Worm (Caenorhabditis elegans) whole organism, mixed stage, embryonic: Measurements from ENCODE around the gene R10E4.6.

ENCODE experiments used
- M03D4.4 ChIP-seq: sonication (generic microtip); optimal IDR thresholded peaks from 2 replicates; lab custom pipeline; 2017; ENCODE audit warnings: mild to moderate bottlenecking, missing genetic modification characterization, missing compliant biosample characterization
- bed-3 ChIP-seq: fragments of 200-800 bp; sonication (Bioruptor generic); optimal IDR thresholded peaks from 3 replicates; lab custom pipeline; 2018; ENCODE audit warnings: mild to moderate bottlenecking, missing genetic modification characterization, moderate library complexity, missing compliant biosample characterization
- blmp-1 ChIP-seq: fragments of 150-350 bp; optimal IDR thresholded peaks from 2 replicates; lab custom pipeline; 2014; ENCODE audit warnings: missing biosample characterization, missing genetic modification characterization
- ceh-39 ChIP-seq: fragments of 150-350 bp; optimal IDR thresholded peaks from 2 replicates; lab custom pipeline; 2014; ENCODE audit warnings: missing biosample characterization, missing genetic modification characterization
- ceh-43 ChIP-seq: fragments of 200-800 bp; sonication (Bioruptor generic); optimal IDR thresholded peaks from 2 replicates; lab custom pipeline; 2018; ENCODE audit warnings: mild to moderate bottlenecking, missing genetic modification characterization, moderate library complexity, missing compliant biosample characterization
- ceh-83 ChIP-seq: fragments of 200-800 bp; sonication (Bioruptor generic); optimal IDR thresholded peaks from 2 replicates; lab custom pipeline; 2018; ENCODE audit warnings: mild to moderate bottlenecking, missing genetic modification characterization, missing compliant biosample characterization
- ces-1 ChIP-seq: fragments of 150-350 bp; optimal IDR thresholded peaks from 2 replicates; lab custom pipeline; 2014; ENCODE audit warnings: missing biosample characterization, missing genetic modification reagents, missing genetic modification characterization
- cnd-1 ChIP-seq: fragments of 200-800 bp; sonication (Bioruptor generic); optimal IDR thresholded peaks from 2 replicates; lab custom pipeline; 2018; ENCODE audit warnings: mild to moderate bottlenecking, missing genetic modification characterization, missing compliant biosample characterization
- drap-1 ChIP-seq: fragments of 200-800 bp; sonication (Bioruptor generic); optimal IDR thresholded peaks from 3 replicates; lab custom pipeline; 2018; ENCODE audit warnings: mild to moderate bottlenecking, missing genetic modification characterization, missing compliant biosample characterization
- elt-1 ChIP-seq: sonication (generic microtip); optimal IDR thresholded peaks from 2 replicates; lab custom pipeline; 2017; ENCODE audit warnings: missing genetic modification characterization, mild to moderate bottlenecking, missing compliant biosample characterization, antibody characterized with exemption, moderate library complexity, borderline replicate concordance; ENCODE audit not compliant: insufficient read depth
- elt-3 ChIP-seq: fragments of 150-350 bp; optimal IDR thresholded peaks from 2 replicates; lab custom pipeline; 2014; ENCODE audit warnings: missing biosample characterization, missing genetic modification characterization
- flh-1 ChIP-seq: fragments of 200-800 bp; sonication (Bioruptor generic); optimal IDR thresholded peaks from 2 replicates; lab custom pipeline; 2018; ENCODE audit warnings: mild to moderate bottlenecking, missing genetic modification characterization, moderate library complexity, missing compliant biosample characterization
- ham-2 ChIP-seq: fragments of 200-800 bp; sonication (Bioruptor generic); optimal IDR thresholded peaks from 2 replicates; lab custom pipeline; 2018; ENCODE audit warnings: mild to moderate bottlenecking, missing genetic modification characterization, missing compliant biosample characterization
- hlh-1 ChIP-seq: fragments of 150-350 bp; optimal IDR thresholded peaks from 2 replicates; lab custom pipeline; 2014; ENCODE audit warnings: missing biosample characterization, missing genetic modification reagents, missing genetic modification characterization
- lin-13 ChIP-seq: fragments of 150-350 bp; optimal IDR thresholded peaks from 2 replicates; lab custom pipeline; 2014; ENCODE audit warnings: missing biosample characterization, missing genetic modification characterization
- lin-32 ChIP-seq: fragments of 200-800 bp; sonication (Bioruptor generic); optimal IDR thresholded peaks from 2 replicates; lab custom pipeline; 2018; ENCODE audit warnings: mild to moderate bottlenecking, missing genetic modification characterization, missing compliant biosample characterization
- lsy-2 ChIP-seq: fragments of 150-350 bp; optimal IDR thresholded peaks from 2 replicates; lab custom pipeline; 2014; ENCODE audit warnings: missing biosample characterization, missing genetic modification characterization
- mab-5 ChIP-seq: fragments of 150-350 bp; optimal IDR thresholded peaks from 2 replicates; lab custom pipeline; 2014; ENCODE audit warnings: missing biosample characterization, missing genetic modification characterization
- mep-1 ChIP-seq: fragments of 150-350 bp; optimal IDR thresholded peaks from 2 replicates; lab custom pipeline; 2017; ENCODE audit warnings: missing biosample characterization, missing genetic modification reagents, missing genetic modification characterization, inconsistent platforms
- mls-2 ChIP-seq: sonication (generic microtip); optimal IDR thresholded peaks from 2 replicates; lab custom pipeline; 2016; ENCODE audit warnings: mild to moderate bottlenecking, missing genetic modification characterization, moderate library complexity, missing compliant biosample characterization
- nhr-12 ChIP-seq: fragments of 150-350 bp; optimal IDR thresholded peaks from 2 replicates; lab custom pipeline; 2014; ENCODE audit warnings: missing biosample characterization, missing genetic modification characterization
- nhr-2 ChIP-seq: fragments of 150-350 bp; optimal IDR thresholded peaks from 2 replicates; lab custom pipeline; 2014; ENCODE audit warnings: missing biosample characterization, missing genetic modification characterization
- nhr-237 ChIP-seq: fragments of 150-350 bp; optimal IDR thresholded peaks from 2 replicates; lab custom pipeline; 2014; ENCODE audit warnings: missing biosample characterization, missing genetic modification characterization
- nhr-28 ChIP-seq: fragments of 150-350 bp; optimal IDR thresholded peaks from 2 replicates; lab custom pipeline; 2014; ENCODE audit warnings: missing biosample characterization, missing genetic modification characterization
- nhr-76 ChIP-seq: sonication (generic microtip); optimal IDR thresholded peaks from 2 replicates; lab custom pipeline; 2017; ENCODE audit warnings: missing biosample characterization, missing genetic modification characterization
- pha-4 ChIP-seq: fragments of 150-350 bp; optimal IDR thresholded peaks from 2 replicates; lab custom pipeline; 2018; ENCODE audit warnings: missing biosample characterization, missing genetic modification reagents, missing genetic modification characterization
- sem-2 ChIP-seq: fragments of 200-800 bp; sonication (Bioruptor generic); optimal IDR thresholded peaks from 2 replicates; lab custom pipeline; 2018; ENCODE audit warnings: mild to moderate bottlenecking, missing genetic modification characterization, missing compliant biosample characterization
- snpc-4 ChIP-seq: fragments of 150-350 bp; optimal IDR thresholded peaks from 2 replicates; lab custom pipeline; 2014; ENCODE audit warnings: missing biosample characterization, missing genetic modification characterization
- sptf-1 ChIP-seq: sonication (generic microtip); optimal IDR thresholded peaks from 2 replicates; lab custom pipeline; 2017; ENCODE audit warnings: mild to moderate bottlenecking, missing genetic modification characterization, moderate library complexity, missing compliant biosample characterization
- tbx-8 ChIP-seq: fragments of 200-800 bp; sonication (Bioruptor generic); optimal IDR thresholded peaks from 2 replicates; lab custom pipeline; 2018; ENCODE audit warnings: mild to moderate bottlenecking, missing genetic modification characterization, moderate library complexity, missing compliant biosample characterization
- unc-120 ChIP-seq: sonication (generic microtip); optimal IDR thresholded peaks from 2 replicates; lab custom pipeline; 2017; ENCODE audit warnings: missing genetic modification characterization, missing compliant biosample characterization; ENCODE audit not compliant: poor library complexity, severe bottlenecking
- unc-39 ChIP-seq: fragments of 150-350 bp; optimal IDR thresholded peaks from 2 replicates; lab custom pipeline; 2014; ENCODE audit warnings: missing biosample characterization, missing genetic modification characterization
- unc-62 ChIP-seq: fragments of 150-350 bp; optimal IDR thresholded peaks from 2 replicates; lab custom pipeline; 2014; ENCODE audit warnings: missing biosample characterization, missing genetic modification reagents, missing genetic modification characterization
- ztf-11 ChIP-seq: fragments of 150-350 bp; optimal IDR thresholded peaks from 2 replicates; lab custom pipeline; 2014; ENCODE audit warnings: missing biosample characterization, missing genetic modification characterization

The R10E4.6 gene

ce11 chrIII:4281955-4282618, 11.1 kb upstream of the R10E4.6 start:
- TF ChIP-seq flh-1 (GFP tag; lab: Kevin White, UChicago) (peak; percentile 40), ceh-43 (GFP tag; lab: Kevin White, UChicago) (peak; percentile 69), nhr-2 (tag; lab: Kevin White, UChicago) (peak; percentile 65), cnd-1 (tag; lab: Kevin White, UChicago) (peak; percentile 80), unc-120 (peak; percentile 97), sem-2 (no peak), nhr-28 (tag; lab: Kevin White, UChicago) (no peak), mab-5 (tag; lab: Kevin White, UChicago) (no peak), drap-1 (GFP tag; lab: Kevin White, UChicago) (peak; percentile 84), elt-3 (tag; lab: Kevin White, UChicago) (no peak), lin-32 (GFP tag; lab: Kevin White, UChicago) (no peak), ham-2 (GFP tag; lab: Kevin White, UChicago) (peak; percentile 98), hlh-1 (tag; lab: Kevin White, UChicago) (peak; percentile 73), nhr-237 (peak; percentile 79), sptf-1 (peak; percentile 74), M03D4.4 (tag; lab: Kevin White, UChicago) (peak; percentile 81), lin-13 (tag; lab: Kevin White, UChicago) (peak; percentile 64), mls-2 (peak; percentile 93), pha-4 (tag; lab: Kevin White, UChicago) (peak; percentile 92), snpc-4 (tag; lab: Kevin White, UChicago) (no peak), nhr-12 (tag; lab: Kevin White, UChicago) (peak; percentile 86), elt-1 (tag; lab: Kevin White, UChicago) (peak; percentile 48), mep-1 (tag; lab: Kevin White, UChicago) (peak; percentile 94), ces-1 (GFP tag; lab: Kevin White, UChicago) (peak; percentile 91), lsy-2 (tag; lab: Kevin White, UChicago) (peak; percentile 68), ceh-39 (tag; lab: Kevin White, UChicago) (peak; percentile 93), nhr-76 (no peak), ztf-11 (peak; percentile 81), unc-39 (tag; lab: Kevin White, UChicago) (peak; percentile 60), tbx-8 (GFP tag; lab: Kevin White, UChicago) (peak; percentile 61), unc-62 (GFP tag; lab: Kevin White, UChicago) (peak; percentile 99), bed-3 (GFP tag; lab: Kevin White, UChicago) (no peak)

- TF ChIP-seq sptf-1, result no peak
- TF ChIP-seq hlh-1 (tag; lab: Kevin White, UChicago), result peak; percentile 99
- TF ChIP-seq nhr-12 (tag; lab: Kevin White, UChicago), result no peak
- no peak for TF ChIP-seq bed-3 (GFP tag; lab: Kevin White, UChicago)
- no peak for TF ChIP-seq nhr-76
- TF ChIP-seq unc-39 (tag; lab: Kevin White, UChicago), result no peak
- no peak for TF ChIP-seq blmp-1 (tag; lab: Kevin White, UChicago)
- TF ChIP-seq mab-5 (tag; lab: Kevin White, UChicago), result no peak
- no peak for TF ChIP-seq mep-1 (tag; lab: Kevin White, UChicago)
- TF ChIP-seq elt-1 (tag; lab: Kevin White, UChicago), result no peak
- no peak for TF ChIP-seq ham-2 (GFP tag; lab: Kevin White, UChicago)
- TF ChIP-seq unc-120, result peak; percentile 81
- no peak for TF ChIP-seq nhr-237
- TF ChIP-seq lin-13 (tag; lab: Kevin White, UChicago), result no peak
- peak; percentile 73 for TF ChIP-seq unc-62 (GFP tag; lab: Kevin White, UChicago)
- peak; percentile 10 for TF ChIP-seq ces-1 (GFP tag; lab: Kevin White, UChicago)
- TF ChIP-seq drap-1 (GFP tag; lab: Kevin White, UChicago), result no peak
- no peak for TF ChIP-seq lsy-2 (tag; lab: Kevin White, UChicago)
- TF ChIP-seq snpc-4 (tag; lab: Kevin White, UChicago), result no peak
- no peak for TF ChIP-seq pha-4 (tag; lab: Kevin White, UChicago)
- TF ChIP-seq nhr-2 (tag; lab: Kevin White, UChicago), result no peak
- TF ChIP-seq ceh-43 (GFP tag; lab: Kevin White, UChicago), result no peak
- no peak for TF ChIP-seq nhr-28 (tag; lab: Kevin White, UChicago)
- no peak for TF ChIP-seq ceh-39 (tag; lab: Kevin White, UChicago)
- TF ChIP-seq ceh-83 (GFP tag; lab: Kevin White, UChicago), result no peak
- no peak for TF ChIP-seq elt-3 (tag; lab: Kevin White, UChicago)
- TF ChIP-seq sem-2, result no peak
- TF ChIP-seq tbx-8 (GFP tag; lab: Kevin White, UChicago), result no peak
- TF ChIP-seq, all 35 proteins: peak for 4
These were observed 10.0 kb upstream of the R10E4.6 start for ce11 chrIII:4283175-4283574.
